Worm (Caenorhabditis elegans): ENCODE results near the gene F16G10.11.

F16G10.11 gene

DNA sequence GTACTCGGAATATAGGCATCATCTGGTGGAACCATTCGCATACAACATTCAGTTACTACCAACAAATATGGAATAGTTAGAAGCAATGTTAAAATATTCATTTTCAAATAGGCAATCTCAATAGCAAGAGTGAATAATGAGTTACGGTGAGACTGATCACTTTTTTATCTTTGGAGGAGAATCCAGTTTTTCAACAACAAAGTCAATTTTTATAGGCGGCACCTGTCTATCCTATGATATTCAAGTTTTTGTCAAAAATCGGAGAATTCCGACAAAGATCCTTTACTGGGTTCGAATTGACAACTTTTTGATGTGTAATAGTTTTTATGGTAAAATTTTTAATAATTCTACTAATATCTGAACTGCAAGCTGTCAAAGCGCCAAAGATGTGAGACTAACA lies at the start of gene F16G10.11:
Gene F16G10.11 (minus strand): TSS at position 101 of the 400 bp plus-strand sequence.
- TF ChIP-seq dao-5 (tag; optimal IDR thresholded peaks at IDR 0.05) (no peak), W03F9.2 (tag; optimal IDR thresholded peaks at IDR 0.05) (no peak), him-1 (tag; optimal IDR thresholded peaks at IDR 0.05) (no peak)

DNA sequence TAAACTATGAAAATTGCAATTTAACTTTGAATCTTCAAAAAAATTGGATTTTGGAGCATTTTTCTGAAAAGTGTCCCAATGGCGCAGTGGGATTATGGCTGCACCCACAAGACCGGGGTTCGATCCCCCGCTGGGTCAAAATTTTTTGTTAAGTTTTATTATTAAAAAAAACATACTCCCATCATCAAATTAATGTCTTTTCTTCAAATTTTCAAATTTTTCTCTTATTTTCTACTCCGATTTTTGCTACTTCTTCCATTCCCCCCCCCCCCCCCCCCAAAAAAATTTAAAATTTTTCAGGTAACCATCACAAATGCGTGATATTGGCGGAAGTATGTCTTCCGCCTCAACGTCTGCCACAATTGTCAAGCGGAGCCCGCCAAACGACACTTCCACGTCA lies 49.3 kb upstream of the F16G10.11 start, which contains the start of gene vab-19:
Gene vab-19 (plus strand): TSS at position 301 of the 400 bp plus-strand sequence.
- TF ChIP-seq W03F9.2 (tag; optimal IDR thresholded peaks at IDR 0.05) = no peak
- TF ChIP-seq dao-5 (tag; optimal IDR thresholded peaks at IDR 0.05) = no peak
- no peak for TF ChIP-seq him-1 (tag; optimal IDR thresholded peaks at IDR 0.05)

DNA sequence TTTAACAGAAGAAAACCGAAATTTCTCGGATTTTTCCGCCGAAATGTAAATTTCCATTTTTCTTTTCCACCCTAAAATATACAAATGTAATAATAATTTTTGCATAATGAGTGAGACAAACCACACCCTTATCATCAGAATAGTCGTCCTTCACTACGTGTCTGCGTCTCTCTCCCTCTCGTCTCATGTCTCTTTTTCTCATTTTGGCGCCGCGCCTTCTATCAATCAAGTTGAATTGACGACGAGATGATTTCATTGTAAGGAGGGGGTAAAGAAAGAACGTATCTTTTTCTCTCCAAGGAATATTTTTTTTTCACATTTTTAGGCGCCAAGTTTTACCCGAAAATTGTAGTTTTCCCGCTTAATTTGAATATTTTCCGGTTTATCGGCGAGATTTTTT lies 48.5 kb upstream of the F16G10.11 start:
- TF ChIP-seq him-1 (tag; optimal IDR thresholded peaks at IDR 0.05) (no peak), W03F9.2 (tag; optimal IDR thresholded peaks at IDR 0.05) (no peak), dao-5 (tag; optimal IDR thresholded peaks at IDR 0.05) (no peak)

DNA sequence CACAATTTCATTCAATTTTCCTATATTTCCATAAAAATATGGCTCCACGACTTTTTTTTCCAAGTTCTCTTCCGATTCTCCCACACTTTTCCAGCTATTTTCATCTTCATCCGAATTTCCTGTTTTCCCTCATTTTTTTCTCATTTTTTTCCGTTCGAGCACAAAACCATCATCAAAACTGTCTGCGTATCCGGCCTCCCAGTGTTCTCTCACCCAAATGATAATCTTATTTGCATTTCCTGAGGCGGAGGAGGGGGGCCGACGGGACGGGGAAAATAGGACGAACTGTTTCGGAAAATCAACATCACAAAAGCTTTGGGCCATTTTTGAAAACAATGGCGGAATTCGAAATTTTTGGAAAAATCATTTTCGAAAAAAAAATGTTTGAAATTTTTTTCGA lies 46.6 kb upstream of the F16G10.11 start:
- TF ChIP-seq dao-5 (tag; optimal IDR thresholded peaks at IDR 0.05) = no peak
- TF ChIP-seq W03F9.2 (tag; optimal IDR thresholded peaks at IDR 0.05) = no peak

DNA sequence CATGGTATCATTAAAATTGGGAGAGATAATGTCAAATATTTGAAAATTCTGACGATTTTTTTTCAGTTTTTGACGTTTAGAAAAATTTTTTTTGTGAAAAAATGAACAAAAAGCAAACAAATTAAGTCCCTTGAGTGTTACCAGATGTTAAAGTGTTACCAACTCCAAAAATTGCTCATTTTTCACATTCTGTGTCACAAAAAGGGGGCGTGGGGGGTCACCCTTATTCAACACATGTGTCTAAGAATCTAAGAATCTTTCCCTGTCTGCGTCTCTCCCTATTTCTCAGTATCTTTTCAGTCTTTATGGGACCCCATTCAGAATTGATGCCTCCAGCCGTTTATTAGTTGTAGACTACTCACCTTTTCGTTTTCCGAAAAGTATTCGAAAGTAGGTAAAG lies 45.2 kb upstream of the F16G10.11 start:
- no peak for TF ChIP-seq him-1 (tag; optimal IDR thresholded peaks at IDR 0.05)
- TF ChIP-seq dao-5 (tag; optimal IDR thresholded peaks at IDR 0.05) = no peak

DNA sequence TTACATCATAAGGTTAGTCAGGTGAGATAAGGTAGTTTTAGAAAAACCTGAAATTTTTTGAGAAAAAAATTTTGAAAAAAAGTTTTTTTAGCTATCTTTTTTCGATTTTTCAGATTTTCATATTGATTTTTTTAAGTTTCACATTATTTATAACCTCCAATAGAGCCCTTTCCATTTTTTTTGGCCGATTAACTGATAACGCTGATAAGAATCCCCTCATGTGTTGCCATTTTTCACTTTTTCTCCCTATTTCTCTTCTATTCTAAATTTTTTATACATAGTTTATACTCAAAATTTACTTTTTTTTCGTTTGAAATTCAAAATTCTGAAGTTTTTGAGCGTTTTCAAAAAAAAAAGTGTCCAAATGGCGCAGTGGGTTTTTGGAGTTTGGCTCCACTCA lies 44.5 kb upstream of the F16G10.11 start:
- TF ChIP-seq W03F9.2 (tag; optimal IDR thresholded peaks at IDR 0.05) (no peak), him-1 (tag; optimal IDR thresholded peaks at IDR 0.05) (no peak), dao-5 (tag; optimal IDR thresholded peaks at IDR 0.05) (no peak)

DNA sequence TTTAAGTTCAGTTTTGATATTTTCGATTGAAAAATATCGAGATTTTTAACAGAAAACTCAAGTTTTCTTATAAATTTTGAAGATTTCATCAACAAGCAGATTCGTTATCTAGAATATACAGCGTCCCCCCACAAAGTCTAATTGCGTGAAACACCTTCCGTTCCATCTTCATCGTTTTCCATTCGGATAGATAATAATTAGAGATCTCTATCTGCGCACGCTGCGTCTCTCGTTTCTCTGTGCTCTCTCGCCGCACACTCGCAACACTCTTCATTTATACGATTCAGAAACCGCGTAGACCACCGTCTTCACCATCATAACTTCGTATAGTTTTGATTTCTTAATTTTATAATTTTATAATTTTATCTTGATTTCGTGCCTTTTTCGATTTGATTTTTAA lies 43.0 kb upstream of the F16G10.11 start:
- no peak for TF ChIP-seq him-1 (tag; optimal IDR thresholded peaks at IDR 0.05)
- TF ChIP-seq W03F9.2 (tag; optimal IDR thresholded peaks at IDR 0.05) = no peak
- TF ChIP-seq dao-5 (tag; optimal IDR thresholded peaks at IDR 0.05) = no peak

DNA sequence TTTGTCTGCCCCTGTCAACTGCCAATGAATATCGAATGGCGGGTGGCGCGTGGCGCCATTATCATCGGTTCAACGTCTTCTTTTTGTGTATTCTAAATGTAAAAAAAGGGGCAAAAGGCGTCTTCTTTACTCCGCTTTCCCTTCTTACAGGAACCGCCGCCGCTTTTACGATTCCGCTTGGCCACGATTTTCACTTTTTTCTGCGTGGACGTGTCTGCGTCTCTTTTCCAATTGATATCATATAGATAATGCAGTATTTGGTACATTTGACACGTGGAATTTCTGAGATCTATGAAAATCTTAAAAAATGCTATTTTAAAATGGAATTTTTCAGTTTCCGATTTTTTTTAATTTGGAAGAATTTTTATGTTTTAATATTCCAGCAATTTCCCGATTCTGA lies 41.8 kb upstream of the F16G10.11 start:
- no peak for TF ChIP-seq dao-5 (tag; optimal IDR thresholded peaks at IDR 0.05)
- TF ChIP-seq W03F9.2 (tag; optimal IDR thresholded peaks at IDR 0.05) = no peak
- no peak for TF ChIP-seq him-1 (tag; optimal IDR thresholded peaks at IDR 0.05)

DNA sequence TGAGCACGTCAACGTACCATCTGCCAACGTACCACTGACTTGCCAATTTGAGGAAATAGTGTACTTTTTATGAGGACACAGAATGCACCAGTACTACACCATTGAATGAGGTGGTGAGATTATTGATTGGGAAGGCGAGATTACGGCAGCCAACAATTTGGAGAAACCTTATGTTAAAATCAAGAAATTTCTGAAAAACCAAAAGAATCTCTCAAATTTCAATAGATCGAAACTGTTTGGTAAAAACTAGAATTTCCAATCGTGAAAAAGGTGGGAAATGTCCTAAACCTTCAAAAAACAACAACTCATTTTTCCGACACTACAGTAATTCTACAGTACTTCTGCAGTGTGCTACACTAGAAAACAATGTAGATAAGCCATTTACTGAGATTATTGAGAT lies 38.3 kb upstream of the F16G10.11 start, which contains the start of gene ceh-86:
Gene ceh-86 (minus strand): TSS at position 101 of the 400 bp plus-strand sequence.
- no peak for TF ChIP-seq him-1 (tag; optimal IDR thresholded peaks at IDR 0.05)
- TF ChIP-seq W03F9.2 (tag; optimal IDR thresholded peaks at IDR 0.05) = no peak
- TF ChIP-seq dao-5 (tag; optimal IDR thresholded peaks at IDR 0.05) = no peak

DNA sequence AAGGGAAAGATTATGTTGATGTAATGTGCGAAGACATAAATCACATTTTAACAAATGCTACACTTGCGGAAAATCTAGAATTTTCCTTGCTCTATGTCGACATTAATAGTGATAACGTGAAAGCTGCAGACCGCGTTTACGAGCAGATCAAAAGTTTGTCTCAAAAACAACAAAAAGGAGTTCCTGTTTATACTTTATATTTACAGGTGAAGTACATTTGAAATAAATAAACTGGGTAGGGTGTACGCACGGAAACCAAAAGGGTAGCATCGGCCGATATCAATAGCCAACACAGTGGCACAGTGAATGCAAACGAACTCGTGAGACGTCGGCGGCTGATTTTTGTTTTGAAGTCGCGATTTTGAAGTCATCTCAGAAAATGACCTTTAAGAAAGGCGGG lies 28.7 kb upstream of the F16G10.11 start:
- no peak for TF ChIP-seq W03F9.2 (tag; optimal IDR thresholded peaks at IDR 0.05)
- TF ChIP-seq dao-5 (tag; optimal IDR thresholded peaks at IDR 0.05) = no peak
- TF ChIP-seq him-1 (tag; optimal IDR thresholded peaks at IDR 0.05) = no peak

DNA sequence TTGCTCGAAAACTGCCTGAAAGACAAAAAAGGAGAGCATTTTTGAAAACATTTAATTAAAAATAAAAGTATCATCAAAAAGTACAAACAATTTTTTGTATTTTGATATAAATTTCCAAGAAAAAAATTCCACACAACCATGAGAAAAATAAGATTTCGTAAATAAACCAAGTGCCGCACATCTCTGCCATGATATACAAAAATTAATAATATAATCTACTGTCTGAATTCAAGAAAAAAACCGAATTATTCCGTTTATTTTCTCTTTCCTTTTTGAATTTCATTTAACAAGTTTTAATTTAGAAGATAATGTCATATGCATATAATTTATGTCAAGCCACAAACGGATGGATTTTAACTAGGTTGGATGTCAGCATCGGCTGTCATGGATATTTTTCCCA lies 28.2 kb upstream of the F16G10.11 start, which contains the start of gene F42G2.2:
Gene F42G2.2 (plus strand): TSS at position 301 of the 400 bp plus-strand sequence.
- TF ChIP-seq dao-5 (tag; optimal IDR thresholded peaks at IDR 0.05) = no peak
- TF ChIP-seq W03F9.2 (tag; optimal IDR thresholded peaks at IDR 0.05) = no peak
- TF ChIP-seq him-1 (tag; optimal IDR thresholded peaks at IDR 0.05) = no peak

DNA sequence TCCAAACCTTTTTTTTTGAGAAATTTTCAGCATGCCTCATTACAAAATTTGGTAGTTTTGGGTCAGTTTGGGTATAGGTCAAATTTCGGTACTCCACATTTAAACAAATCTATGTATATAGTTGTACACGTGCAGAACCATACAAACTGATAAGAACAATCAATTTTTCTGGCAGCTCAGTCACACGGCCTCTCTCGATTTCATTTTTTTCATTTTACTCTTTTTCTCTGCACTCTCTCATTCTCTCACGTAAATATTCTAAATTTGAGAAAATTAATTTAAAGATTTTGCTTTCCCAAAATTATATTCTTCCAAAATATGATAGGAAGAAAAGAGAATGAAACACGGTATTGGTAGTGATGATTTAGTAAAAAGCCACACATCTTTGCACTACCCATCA lies 27.5 kb upstream of the F16G10.11 start:
- TF ChIP-seq dao-5 (tag; optimal IDR thresholded peaks at IDR 0.05) = no peak
- TF ChIP-seq W03F9.2 (tag; optimal IDR thresholded peaks at IDR 0.05) = no peak

DNA sequence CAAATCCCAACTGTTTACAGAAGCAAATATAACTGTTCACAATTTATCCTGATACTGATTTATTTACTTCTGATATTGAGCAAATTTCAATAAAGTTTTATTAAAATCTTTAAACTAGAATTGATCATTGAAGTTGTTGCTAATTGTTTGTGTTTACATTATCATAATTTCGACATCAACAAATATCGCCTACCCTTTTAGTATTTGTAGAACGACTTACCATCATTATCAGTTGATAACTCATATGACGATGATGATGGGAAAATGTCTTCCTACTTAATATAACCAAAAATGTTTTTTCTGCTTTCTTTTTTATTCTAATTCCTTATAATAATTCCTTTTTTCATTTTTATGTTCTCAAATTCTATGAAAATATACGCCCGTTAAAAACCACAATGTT lies 27.0 kb upstream of the F16G10.11 start:
- TF ChIP-seq W03F9.2 (tag; optimal IDR thresholded peaks at IDR 0.05) (no peak), dao-5 (tag; optimal IDR thresholded peaks at IDR 0.05) (no peak), him-1 (tag; optimal IDR thresholded peaks at IDR 0.05) (no peak)

DNA sequence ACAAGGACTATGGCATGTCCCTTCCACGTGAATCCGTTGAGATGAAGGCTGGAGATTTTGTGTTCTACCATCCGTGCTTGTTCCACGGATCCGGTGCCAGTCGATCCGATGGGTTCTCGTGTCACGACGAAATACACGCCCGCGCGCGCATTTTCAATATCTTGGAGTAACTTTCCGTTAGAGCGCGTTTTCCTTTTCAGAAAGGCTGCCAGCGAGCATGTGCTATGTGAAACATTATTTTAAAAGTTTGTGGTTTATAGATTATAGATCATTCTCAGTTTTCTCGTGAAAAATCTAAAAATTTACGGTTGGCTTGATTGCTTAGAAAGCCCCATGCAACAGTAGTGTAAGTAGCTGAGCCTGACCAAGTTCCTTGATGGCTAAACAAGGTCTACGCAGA lies 25.1 kb upstream of the F16G10.11 start, which contains the start of gene fbxc-20:
Gene fbxc-20 (plus strand): TSS at position 301 of the 400 bp plus-strand sequence.
- no peak for TF ChIP-seq dao-5 (tag; optimal IDR thresholded peaks at IDR 0.05)
- TF ChIP-seq W03F9.2 (tag; optimal IDR thresholded peaks at IDR 0.05) = no peak
- no peak for TF ChIP-seq him-1 (tag; optimal IDR thresholded peaks at IDR 0.05)

DNA sequence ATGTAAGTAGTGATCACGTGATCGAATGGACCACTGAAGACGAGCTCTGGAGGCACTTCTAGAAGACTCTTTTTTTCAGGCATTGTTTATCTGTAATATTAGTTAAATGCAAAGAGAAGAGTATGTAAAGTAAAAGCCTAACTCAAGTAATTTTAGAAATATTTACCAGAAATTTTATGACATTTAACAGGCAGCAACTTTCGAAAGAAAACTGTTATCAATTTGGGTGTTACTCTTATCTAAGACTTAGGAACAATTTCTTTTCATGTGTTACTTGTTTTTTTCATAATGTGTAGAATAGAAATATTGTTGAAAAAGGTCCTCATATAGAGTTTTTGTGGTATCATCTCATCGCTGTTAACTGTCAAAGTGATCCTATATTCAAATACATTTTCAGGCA lies 24.2 kb upstream of the F16G10.11 start, which contains the start of the genes F42G2.5 and F42G2.7:
Gene F42G2.5 (minus strand): TSS at position 101 of the 400 bp plus-strand sequence.
Gene F42G2.7 (plus strand): TSS at position 270 of the 400 bp plus-strand sequence.
- TF ChIP-seq him-1 (tag; optimal IDR thresholded peaks at IDR 0.05) = no peak
- TF ChIP-seq dao-5 (tag; optimal IDR thresholded peaks at IDR 0.05) = no peak
- no peak for TF ChIP-seq W03F9.2 (tag; optimal IDR thresholded peaks at IDR 0.05)

Data from whole organism, L4/young adult.